Worm (Caenorhabditis elegans) whole organism, young adult: ENCODE results near the gene C03B1.6.

ENCODE experiments used
- F55B11.4 ChIP-seq: sonication (generic microtip); optimal IDR thresholded peaks from 2 replicates; lab custom pipeline; 2016; ENCODE audit warnings: missing compliant biosample characterization, missing genetic modification characterization, borderline replicate concordance; ENCODE audit not compliant: insufficient read depth
- bed-2 ChIP-seq: fragments of 200-800 bp; sonication (Bioruptor generic); IDR thresholded peaks from 2 replicates; pipeline ENCODE4 v1.3.6; 2022; ENCODE audit warnings: missing genetic modification reagents, missing genetic modification characterization, missing compliant biosample characterization
- mes-4 ChIP-seq: sonication (generic microtip); optimal IDR thresholded peaks from 2 replicates; lab custom pipeline; 2016; ENCODE audit warnings: missing genotype, missing genetic modification characterization, missing compliant biosample characterization
- nfya-1 ChIP-seq: sonication (generic microtip); optimal IDR thresholded peaks from 2 replicates; lab custom pipeline; 2017; ENCODE audit warnings: antibody characterized with exemption, missing compliant biosample characterization, missing genetic modification characterization, borderline replicate concordance; ENCODE audit not compliant: insufficient read depth
- repo-1 ChIP-seq: sonication (generic microtip); optimal IDR thresholded peaks from 2 replicates; lab custom pipeline; 2017; ENCODE audit warnings: mild to moderate bottlenecking, missing genetic modification characterization, missing compliant biosample characterization
- ztf-28 ChIP-seq: fragments of 200-800 bp; sonication (Bioruptor generic); IDR thresholded peaks from 2 replicates; pipeline ENCODE4 v1.3.6; 2022; ENCODE audit warnings: missing genetic modification reagents, missing genetic modification characterization, missing compliant biosample characterization

DNA sequence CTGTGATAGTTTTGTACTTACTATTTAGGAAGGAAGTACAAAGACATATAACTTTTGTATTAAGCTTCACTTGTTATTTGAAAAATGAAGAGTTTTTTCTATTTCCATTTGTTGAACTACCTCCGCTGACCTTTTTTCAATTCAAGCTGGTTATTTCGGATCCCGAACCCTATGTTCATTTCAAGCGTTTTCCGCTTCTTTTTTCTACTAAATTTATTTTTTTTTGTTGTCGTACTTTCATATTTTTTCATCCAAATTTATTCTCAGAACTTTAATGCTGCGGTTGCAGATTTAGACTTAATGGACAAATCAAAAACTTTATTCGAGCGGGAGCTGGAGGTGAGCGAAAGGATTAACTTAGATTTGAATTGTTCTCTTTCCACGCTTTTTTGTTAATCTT is at the start of gene C03B1.6:
- no peak for TF ChIP-seq ztf-28 (GFP tag; lab: Robert Waterston, UW)
- no peak for TF ChIP-seq nfya-1 (tag; lab: Kevin White, UChicago)
- no peak for TF ChIP-seq repo-1 (tag; lab: Kevin White, UChicago)
- TF ChIP-seq mes-4 (tag; lab: Kevin White, UChicago) = no peak
- TF ChIP-seq bed-2 (GFP tag; lab: Robert Waterston, UW) = no peak
- TF ChIP-seq F55B11.4 (tag; lab: Kevin White, UChicago) = no peak
